Fruit fly (Drosophila melanogaster): ENCODE data around the gene Rim2.

DNA sequence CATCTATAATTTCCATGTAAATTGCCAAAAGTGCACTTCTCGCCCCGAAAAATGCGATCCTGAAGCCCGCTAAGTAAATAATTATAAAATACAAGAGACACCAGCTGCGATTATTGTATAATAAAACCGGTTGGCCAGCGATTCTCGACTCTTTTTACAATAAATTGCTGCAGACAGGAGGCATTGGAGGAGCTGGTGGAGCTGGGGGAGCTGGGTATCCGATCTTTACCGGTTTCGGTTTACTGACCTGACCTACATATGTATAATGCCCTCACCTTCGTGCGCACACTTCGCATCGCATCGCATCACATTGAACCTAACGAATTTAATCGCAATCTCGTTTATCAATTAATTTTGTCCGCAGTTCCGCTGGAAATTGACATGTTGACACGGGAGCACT, 24.2 kb upstream of the Rim2 start:
- TF ChIP-seq h (optimal IDR thresholded peaks at IDR 0.05) (no peak), Myc (optimal IDR thresholded peaks at IDR 0.05) (no peak), psq (optimal IDR thresholded peaks at IDR 0.05) (no peak), Sin3A (optimal IDR thresholded peaks at IDR 0.05) (no peak), ttk (optimal IDR thresholded peaks at IDR 0.05) (no peak), insv (optimal IDR thresholded peaks at IDR 0.05) (no peak)
